Worm (Caenorhabditis elegans) whole organism, young adult: Measurements from ENCODE around the gene sec-61.B.
"Not testable (repeated sequence)": the region's sequence is repeated elsewhere in the genome, so short reads cannot be mapped to it uniquely, and the experiment has no call there.

ENCODE experiments used
- B0035.1 ChIP-seq: sonication (generic microtip); optimal IDR thresholded peaks from 2 replicates; lab custom pipeline; 2016; ENCODE audit warnings: missing genetic modification characterization, mild to moderate bottlenecking, missing compliant biosample characterization, missing genotype, missing genetic modification reagents
- B0261.1 ChIP-seq: sonication (generic microtip); optimal IDR thresholded peaks from 2 replicates; lab custom pipeline; 2016; ENCODE audit warnings: mild to moderate bottlenecking, missing genetic modification characterization, moderate library complexity, missing compliant biosample characterization
- F33H1.4 ChIP-seq: fragments of 200-800 bp; sonication (Bioruptor generic); IDR thresholded peaks from 2 replicates; pipeline ENCODE4 v1.3.6; 2022; ENCODE audit warnings: missing genetic modification reagents, missing genetic modification characterization, missing compliant biosample characterization
- F37B4.10 ChIP-seq: fragments of 200-800 bp; sonication (Bioruptor generic); IDR thresholded peaks from 2 replicates; pipeline ENCODE4 v1.3.6; 2022; ENCODE audit warnings: missing genetic modification characterization, missing compliant biosample characterization
- K11D2.4 ChIP-seq: fragments of 200-800 bp; sonication (Bioruptor generic); IDR thresholded peaks from 2 replicates; pipeline ENCODE4 v1.3.6; 2022; ENCODE audit warnings: missing genetic modification reagents, missing genetic modification characterization, missing compliant biosample characterization
- Y53F4B.3 ChIP-seq: fragments of 200-800 bp; sonication (Bioruptor generic); IDR thresholded peaks from 2 replicates; pipeline ENCODE4 v1.3.6; 2022; ENCODE audit warnings: missing genetic modification reagents, missing genetic modification characterization, missing compliant biosample characterization
- ama-1 ChIP-seq, 3 experiments: fragments of 150-350 bp in 1 of 3; sonication (generic microtip) in 2 of 3; optimal IDR thresholded peaks; 2 replicates each; lab custom pipeline; 2014 to 2018; ENCODE audit warnings: missing biosample characterization in 2 of 3, missing genetic modification characterization in 2 of 3, missing genetic modification reagents in 2 of 3
- aptf-3 ChIP-seq: fragments of 200-800 bp; sonication (Bioruptor generic); IDR thresholded peaks from 2 replicates; pipeline ENCODE4 v1.3.6; 2022; ENCODE audit warnings: missing genetic modification characterization, missing compliant biosample characterization
- athp-1 ChIP-seq: sonication (generic microtip); optimal IDR thresholded peaks from 2 replicates; lab custom pipeline; 2017; ENCODE audit warnings: mild to moderate bottlenecking, missing genetic modification characterization, missing compliant biosample characterization
- attf-3 ChIP-seq: fragments of 200-800 bp; sonication (Bioruptor generic); conservative IDR thresholded peaks from 2 replicates; pipeline ENCODE4 v1.3.6; 2022; ENCODE audit warnings: missing genetic modification reagents, missing genetic modification characterization, missing compliant biosample characterization
- attf-5 ChIP-seq: fragments of 200-800 bp; sonication (Bioruptor generic); optimal IDR thresholded peaks from 2 replicates; lab custom pipeline; 2018; ENCODE audit warnings: mild to moderate bottlenecking, missing genetic modification characterization, missing compliant biosample characterization
- ceh-100 ChIP-seq: fragments of 200-800 bp; sonication (Bioruptor generic); IDR thresholded peaks from 2 replicates; pipeline ENCODE4 v1.3.6; 2022; ENCODE audit warnings: missing genetic modification reagents, missing genetic modification characterization, missing compliant biosample characterization
- ceh-40 ChIP-seq: fragments of 200-800 bp; sonication (Bioruptor generic); IDR thresholded peaks from 2 replicates; pipeline ENCODE4 v1.3.6; 2022; ENCODE audit warnings: missing genetic modification characterization, missing compliant biosample characterization
- chd-7 ChIP-seq: sonication (generic microtip); optimal IDR thresholded peaks from 2 replicates; lab custom pipeline; 2016; ENCODE audit warnings: mild to moderate bottlenecking, missing genetic modification characterization, moderate library complexity, missing compliant biosample characterization
- dox-1 ChIP-seq: fragments of 200-800 bp; sonication (Bioruptor generic); IDR thresholded peaks from 2 replicates; pipeline ENCODE4 v1.3.6; 2022; ENCODE audit warnings: missing genetic modification reagents, missing genetic modification characterization, missing compliant biosample characterization
- dpl-1 ChIP-seq: fragments of 150-350 bp; optimal IDR thresholded peaks from 2 replicates; lab custom pipeline; 2014; ENCODE audit warnings: missing biosample characterization, missing genetic modification reagents, missing genetic modification characterization
- egl-44 ChIP-seq: fragments of 200-800 bp; sonication (Bioruptor generic); IDR thresholded peaks from 2 replicates; pipeline ENCODE4 v1.3.6; 2022; ENCODE audit warnings: missing genetic modification reagents, missing genetic modification characterization, missing compliant biosample characterization
- egrh-3 ChIP-seq: fragments of 200-800 bp; sonication (Bioruptor generic); IDR thresholded peaks from 2 replicates; pipeline ENCODE4 v1.3.6; 2022; ENCODE audit warnings: missing genetic modification reagents, missing genetic modification characterization, missing compliant biosample characterization
- ekl-4 ChIP-seq: fragments of 200-800 bp; sonication (Bioruptor generic); IDR thresholded peaks from 2 replicates; pipeline ENCODE4 v1.3.6; 2022; ENCODE audit warnings: missing genetic modification reagents, missing genetic modification characterization, missing compliant biosample characterization
- ets-4 ChIP-seq: fragments of 200-800 bp; sonication (Bioruptor generic); optimal IDR thresholded peaks from 2 replicates; lab custom pipeline; 2018; ENCODE audit warnings: mild to moderate bottlenecking, missing genetic modification characterization, missing compliant biosample characterization
- hmg-1.2 ChIP-seq: fragments of 200-800 bp; sonication (Bioruptor generic); IDR thresholded peaks from 2 replicates; pipeline ENCODE4 v1.3.6; 2022; ENCODE audit warnings: missing genetic modification reagents, missing genetic modification characterization, missing compliant biosample characterization
- hrde-1 ChIP-seq: sonication (generic microtip); optimal IDR thresholded peaks from 2 replicates; lab custom pipeline; 2016; ENCODE audit warnings: missing genetic modification characterization, mild to moderate bottlenecking, missing compliant biosample characterization, moderate library complexity, missing genotype, missing genetic modification reagents, borderline replicate concordance
- hsf-1 ChIP-seq: fragments of 200-800 bp; sonication (Bioruptor generic); IDR thresholded peaks from 2 replicates; pipeline ENCODE4 v1.3.6; 2022; ENCODE audit warnings: missing genetic modification reagents, missing genetic modification characterization, missing compliant biosample characterization
- lin-26 ChIP-seq: fragments of 200-800 bp; sonication (Bioruptor generic); IDR thresholded peaks from 2 replicates; pipeline ENCODE4 v1.3.6; 2022; ENCODE audit warnings: missing genetic modification reagents, missing genetic modification characterization, missing compliant biosample characterization
- lin-40 ChIP-seq: sonication (generic microtip); optimal IDR thresholded peaks from 2 replicates; lab custom pipeline; 2016; ENCODE audit warnings: missing genetic modification characterization, mild to moderate bottlenecking, missing compliant biosample characterization, missing genotype, missing genetic modification reagents
- madf-3 ChIP-seq: fragments of 200-800 bp; sonication (Bioruptor generic); IDR thresholded peaks from 2 replicates; pipeline ENCODE4 v1.3.6; 2022; ENCODE audit warnings: missing genetic modification reagents, missing genetic modification characterization, missing compliant biosample characterization
- madf-6 ChIP-seq: fragments of 200-800 bp; sonication (Bioruptor generic); IDR thresholded peaks from 2 replicates; pipeline ENCODE4 v1.3.6; 2022; ENCODE audit warnings: missing genetic modification reagents, missing genetic modification characterization, missing compliant biosample characterization
- madf-8 ChIP-seq: fragments of 200-800 bp; sonication (Bioruptor generic); conservative IDR thresholded peaks from 2 replicates; pipeline ENCODE4 v1.3.6; 2022; ENCODE audit warnings: missing genetic modification reagents, missing genetic modification characterization, missing compliant biosample characterization
- mcd-1 ChIP-seq: fragments of 200-800 bp; sonication (Bioruptor generic); IDR thresholded peaks from 2 replicates; pipeline ENCODE4 v1.3.6; 2022; ENCODE audit warnings: missing genetic modification reagents, missing genetic modification characterization, missing compliant biosample characterization
- mel-28 ChIP-seq: sonication (generic microtip); optimal IDR thresholded peaks from 2 replicates; lab custom pipeline; 2016; ENCODE audit warnings: borderline replicate concordance, mild to moderate bottlenecking, missing genetic modification characterization, missing compliant biosample characterization
- nhr-179 ChIP-seq: sonication (generic microtip); optimal IDR thresholded peaks from 2 replicates; lab custom pipeline; 2016; ENCODE audit warnings: mild to moderate bottlenecking, missing genetic modification characterization, missing compliant biosample characterization
- nhr-90 ChIP-seq: sonication (generic microtip); optimal IDR thresholded peaks from 2 replicates; lab custom pipeline; 2016; ENCODE audit warnings: missing genotype, mild to moderate bottlenecking, missing genetic modification characterization, missing compliant biosample characterization
- snpc-4 ChIP-seq, 5 experiments: fragments of 150-350 bp in 1 of 5; sonication (generic microtip) in 4 of 5; optimal IDR thresholded peaks; 2 replicates each; lab custom pipeline; 2014 to 2018; ENCODE audit warnings: missing genetic modification characterization in 5 of 5, missing biosample characterization in 3 of 5, antibody characterized with exemption in 2 of 5, mild to moderate bottlenecking in 2 of 5, missing compliant biosample characterization in 2 of 5, missing genotype in 2 of 5, moderate library complexity in 2 of 5, missing genetic modification reagents in 1 of 5
- tbp1 ChIP-seq: fragments of 200-800 bp; sonication (Bioruptor generic); optimal IDR thresholded peaks from 2 replicates; lab custom pipeline; 2018; ENCODE audit warnings: mild to moderate bottlenecking, missing genetic modification characterization, missing compliant biosample characterization
- unc-130 ChIP-seq: sonication (generic microtip); optimal IDR thresholded peaks from 2 replicates; lab custom pipeline; 2016; ENCODE audit warnings: missing genetic modification reagents, missing genetic modification characterization, missing compliant biosample characterization
- zfh-2 ChIP-seq: fragments of 200-800 bp; sonication (Bioruptor generic); conservative IDR thresholded peaks from 2 replicates; pipeline ENCODE4 v1.3.6; 2022; ENCODE audit warnings: missing genetic modification reagents, missing genetic modification characterization, missing compliant biosample characterization
- ztf-22 ChIP-seq: fragments of 200-800 bp; sonication (Bioruptor generic); optimal IDR thresholded peaks from 2 replicates; lab custom pipeline; 2018; ENCODE audit warnings: mild to moderate bottlenecking, missing genetic modification characterization, moderate library complexity, missing compliant biosample characterization
- ztf-26 ChIP-seq: sonication (generic microtip); optimal IDR thresholded peaks from 2 replicates; lab custom pipeline; 2017; ENCODE audit warnings: missing genetic modification characterization, missing compliant biosample characterization

sec-61.B gene

DNA sequence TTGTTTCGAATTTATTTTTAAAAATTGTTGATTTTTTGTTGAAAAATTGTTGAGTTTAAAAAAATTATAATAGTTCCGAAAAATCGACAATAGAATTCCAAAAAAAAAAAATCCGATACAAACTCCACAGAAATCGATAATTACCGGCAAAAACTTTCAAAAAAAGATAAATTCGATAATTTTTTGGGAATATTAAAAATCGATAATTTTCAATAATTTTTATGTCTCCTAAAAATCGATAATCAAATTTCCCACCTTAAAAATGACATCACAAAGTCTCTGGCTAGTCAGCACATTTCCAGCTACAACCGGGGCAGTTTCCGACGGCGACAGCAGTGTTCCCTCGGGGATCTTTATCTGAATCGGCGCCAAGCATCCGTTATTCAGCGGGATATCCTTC, 12.2 kb upstream of the sec-61.B start:
- no peak for TF ChIP-seq nhr-90 (tag; lab: Kevin White, UChicago)
- TF ChIP-seq dpl-1 (GFP tag; lab: Kevin White, UChicago), result no peak
- TF ChIP-seq hrde-1 (tag; lab: Kevin White, UChicago), result no peak
- TF ChIP-seq hsf-1, result no peak
- no peak for TF ChIP-seq tbp1 (GFP tag; lab: Kevin White, UChicago)
- no peak for TF ChIP-seq madf-8 (GFP tag; lab: Robert Waterston, UW)
- no peak for TF ChIP-seq K11D2.4 (GFP tag; lab: Robert Waterston, UW)
- TF ChIP-seq aptf-3 (GFP tag; lab: Robert Waterston, UW), result no peak
- TF ChIP-seq ceh-40 (GFP tag; lab: Robert Waterston, UW), result no peak
- no peak for TF ChIP-seq nhr-179 (tag; lab: Kevin White, UChicago)
- no peak for TF ChIP-seq lin-40 (tag; lab: Kevin White, UChicago)
- no peak for TF ChIP-seq athp-1
- no peak for TF ChIP-seq ama-1 (optimal IDR thresholded peaks at IDR 0.05; lab: Kevin White, UChicago)
- TF ChIP-seq ama-1 (GFP tag; optimal IDR thresholded peaks at IDR 0.05; lab: Kevin White, UChicago), result no peak
- TF ChIP-seq unc-130, result no peak
- TF ChIP-seq chd-7 (tag; lab: Kevin White, UChicago), result no peak
- no peak for TF ChIP-seq zfh-2 (GFP tag; lab: Robert Waterston, UW)
- TF ChIP-seq F33H1.4, result no peak

DNA sequence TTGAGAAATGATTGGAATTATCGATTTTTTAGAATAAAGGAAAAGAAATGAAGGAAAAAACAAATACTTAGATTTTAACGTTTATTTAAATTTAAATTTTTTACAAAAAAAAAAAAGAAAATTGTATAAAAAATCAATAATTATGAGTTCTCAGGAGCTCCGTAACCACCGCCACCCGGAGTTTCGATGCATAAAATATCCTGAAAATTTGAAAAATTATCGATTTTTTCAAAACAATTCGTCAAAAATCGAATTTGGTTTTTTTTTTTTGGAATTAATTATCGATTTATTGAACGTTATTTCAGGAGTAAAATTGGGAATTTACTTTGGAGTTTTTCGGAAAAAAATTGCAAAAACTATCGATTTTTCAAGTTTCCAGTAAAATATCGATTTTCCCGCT, 10.9 kb upstream of the sec-61.B start, which contains the start of gene Y38F2AR.10:
Gene Y38F2AR.10, minus strand, starts transcription at position 101 of the 400 bp plus-strand sequence.
- no peak for TF ChIP-seq Y53F4B.3
- TF ChIP-seq mel-28, result no peak
- TF ChIP-seq B0035.1 (tag; lab: Kevin White, UChicago), result no peak
- TF ChIP-seq attf-3, result no peak
- no peak for TF ChIP-seq ceh-100 (GFP tag; lab: Robert Waterston, UW)

DNA sequence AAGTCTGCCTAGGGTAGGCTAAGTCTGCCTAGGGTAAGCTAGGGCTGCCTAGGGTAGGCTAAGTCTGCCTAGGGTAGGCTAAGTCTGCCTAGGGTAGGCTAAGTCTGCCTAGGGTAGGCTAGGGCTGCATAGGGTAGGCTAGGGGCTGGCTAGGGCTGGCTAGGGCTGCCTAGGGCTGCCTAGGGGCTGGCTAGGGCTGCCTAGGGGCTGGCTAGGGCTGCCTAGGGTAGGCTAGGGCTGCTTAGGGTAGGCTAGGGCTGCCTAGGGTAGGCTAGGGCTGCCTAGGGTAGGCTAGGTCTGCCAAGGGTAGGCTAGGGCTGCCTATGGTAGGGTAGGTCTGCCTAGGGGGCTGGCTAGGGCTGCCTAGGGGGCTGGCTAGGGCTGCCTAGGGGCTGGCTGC, 9.8 kb upstream of the sec-61.B start:
- TF ChIP-seq dox-1 (GFP tag; lab: Robert Waterston, UW), result 0 out of 2 replicates have a peak, but pooled peaks have one; percentile 6
- TF ChIP-seq egl-44, result 0 out of 2 replicates have a peak, but pooled peaks have one; percentile 54
- no peak for TF ChIP-seq B0261.1 (tag; lab: Kevin White, UChicago)
- no peak for TF ChIP-seq mcd-1 (GFP tag; lab: Robert Waterston, UW)
- peak; percentile 81 for TF ChIP-seq zfh-2 (GFP tag; lab: Robert Waterston, UW)
- no peak for TF ChIP-seq ztf-22 (GFP tag; lab: Kevin White, UChicago)
- TF ChIP-seq F37B4.10 (GFP tag; lab: Robert Waterston, UW), result peak; percentile 70; the same call in 1 of the 2 replicates
- TF ChIP-seq madf-3 (GFP tag; lab: Robert Waterston, UW), result 0 out of 2 replicates have a peak, but pooled peaks have one; percentile 7
- TF ChIP-seq ztf-26 (tag; lab: Kevin White, UChicago), result no peak
- TF ChIP-seq ets-4 (GFP tag; lab: Kevin White, UChicago), result no peak
- TF ChIP-seq attf-3, result 0 out of 2 replicates have a peak, but pooled peaks have one; percentile 18
- no peak for TF ChIP-seq attf-5 (GFP tag; lab: Kevin White, UChicago)
- TF ChIP-seq egrh-3 (GFP tag; lab: Robert Waterston, UW), result peak; percentile 73; the same call in 1 of the 2 replicates

DNA sequence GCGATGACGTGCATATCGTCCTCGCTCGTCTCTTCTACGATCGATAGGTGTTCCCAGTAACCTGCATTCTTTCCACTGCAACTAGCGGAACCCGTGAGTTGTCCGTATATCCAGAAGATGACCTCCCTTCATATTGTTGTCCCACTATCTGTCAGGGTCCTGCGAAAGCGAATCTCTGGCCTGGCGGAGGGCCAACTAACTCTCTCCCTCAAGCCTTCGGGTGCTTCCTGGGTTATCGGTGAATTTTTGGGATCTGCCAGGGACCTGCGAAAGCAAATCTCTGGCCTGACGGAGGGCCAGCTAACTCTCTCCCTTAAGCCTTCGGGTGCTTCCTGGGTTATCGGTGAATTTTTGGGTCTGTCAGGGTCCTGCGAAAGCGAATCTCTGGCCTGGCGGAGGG, 8.7 kb upstream of the sec-61.B start:
- TF ChIP-seq ekl-4 (GFP tag; lab: Robert Waterston, UW) (0 out of 2 replicates have a peak, but pooled peaks have one; percentile 33), zfh-2 (GFP tag; lab: Robert Waterston, UW) (0 out of 2 replicates have a peak, but pooled peaks have one; percentile 35), mcd-1 (GFP tag; lab: Robert Waterston, UW) (0 out of 2 replicates have a peak, but pooled peaks have one; percentile 30), lin-26 (GFP tag; lab: Robert Waterston, UW) (peak; percentile 71), snpc-4 (tag; optimal IDR thresholded peaks at IDR 0.05; lab: Kevin White, UChicago) (peak in 1 of 4 experiments; percentile 58), egrh-3 (GFP tag; lab: Robert Waterston, UW) (peak; percentile 23; the same call in 1 of the 2 replicates), hmg-1.2 (peak; percentile 16; the same call in 1 of the 2 replicates), madf-6 (peak; percentile 33; the same call in 1 of the 2 replicates)
- not testable (repeated sequence) for TF ChIP-seq snpc-4 (GFP tag; optimal IDR thresholded peaks at IDR 0.05; lab: Kevin White, UChicago)
